Worm (Caenorhabditis elegans) whole organism, L4/young adult: Measurements from ENCODE around the gene mans-4.

Experiments used
- W03F9.2 ChIP-seq: fragments of 150-350 bp; optimal IDR thresholded peaks from 2 replicates; lab custom pipeline; 2014; ENCODE audit warnings: missing biosample characterization, missing genetic modification characterization
- dao-5 ChIP-seq: sonication (generic microtip); optimal IDR thresholded peaks from 2 replicates; lab custom pipeline; 2016; ENCODE audit warnings: missing genotype, missing genetic modification characterization, moderate library complexity, missing compliant biosample characterization
- him-1 ChIP-seq: sonication (generic microtip); optimal IDR thresholded peaks from 2 replicates; lab custom pipeline; 2016; ENCODE audit warnings: missing genotype, missing genetic modification reagents, missing genetic modification characterization, missing compliant biosample characterization

Gene mans-4

DNA sequence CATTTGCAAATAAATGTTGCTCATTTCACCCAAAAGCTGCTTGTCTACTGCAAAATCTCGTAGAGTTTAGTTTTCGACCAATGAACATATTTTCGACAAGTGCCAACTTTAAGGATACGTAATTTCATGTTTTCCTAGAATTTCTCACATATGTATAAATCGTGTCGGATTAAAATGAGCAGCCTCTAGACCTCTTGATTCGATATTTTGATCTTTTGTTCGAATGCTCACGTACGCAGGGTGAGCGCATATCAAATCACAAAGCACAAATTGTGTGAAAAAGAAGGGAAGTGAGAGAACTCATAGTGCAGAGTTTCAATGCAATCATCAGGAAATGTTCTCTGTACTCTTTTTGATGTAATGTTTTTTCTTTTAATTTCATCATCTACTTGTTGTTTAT is 14.9 kb downstream of the mans-4 start:
- TF ChIP-seq W03F9.2 (tag; lab: Kevin White, UChicago) (no peak), him-1 (no peak), dao-5 (tag; lab: Kevin White, UChicago) (no peak)

ce11 chrIV:9053403-9053802 is 25.0 kb downstream of the mans-4 start:
- TF ChIP-seq W03F9.2 (tag; lab: Kevin White, UChicago) (no peak), dao-5 (tag; lab: Kevin White, UChicago) (no peak), him-1 (no peak)

DNA sequence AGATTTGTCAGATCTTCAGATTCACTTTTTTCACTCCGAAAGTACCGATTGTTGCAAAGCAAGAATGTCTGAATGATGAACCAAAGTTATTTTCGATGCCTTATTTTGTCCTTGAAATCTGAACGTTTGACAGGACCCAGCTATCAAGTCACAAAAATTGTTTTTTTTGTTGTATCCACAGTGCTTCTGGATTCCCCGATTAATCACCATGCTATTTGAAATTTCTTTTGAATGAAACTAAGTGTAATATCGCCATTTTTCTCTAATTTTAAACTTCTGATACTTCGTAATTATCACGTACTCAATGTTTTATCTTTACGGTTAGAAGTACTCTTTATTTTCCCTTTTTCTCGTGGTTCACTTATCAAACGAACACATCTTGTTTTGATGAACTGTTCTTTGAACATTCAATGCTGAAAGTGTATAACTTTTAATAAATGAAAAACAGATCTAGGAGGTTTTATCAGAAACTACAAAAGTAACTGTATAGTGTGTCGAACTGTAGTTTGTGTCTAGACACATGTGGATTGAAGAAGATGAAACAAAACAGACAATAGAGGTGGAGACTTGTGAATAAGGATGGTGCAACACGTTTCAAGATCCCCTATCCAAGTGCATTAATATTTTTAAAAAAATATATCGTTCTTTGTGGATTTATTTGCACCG is 26.7 kb downstream of the mans-4 start:
- TF ChIP-seq dao-5 (tag; lab: Kevin White, UChicago) = no peak
- no peak for TF ChIP-seq W03F9.2 (tag; lab: Kevin White, UChicago)
- no peak for TF ChIP-seq him-1

DNA sequence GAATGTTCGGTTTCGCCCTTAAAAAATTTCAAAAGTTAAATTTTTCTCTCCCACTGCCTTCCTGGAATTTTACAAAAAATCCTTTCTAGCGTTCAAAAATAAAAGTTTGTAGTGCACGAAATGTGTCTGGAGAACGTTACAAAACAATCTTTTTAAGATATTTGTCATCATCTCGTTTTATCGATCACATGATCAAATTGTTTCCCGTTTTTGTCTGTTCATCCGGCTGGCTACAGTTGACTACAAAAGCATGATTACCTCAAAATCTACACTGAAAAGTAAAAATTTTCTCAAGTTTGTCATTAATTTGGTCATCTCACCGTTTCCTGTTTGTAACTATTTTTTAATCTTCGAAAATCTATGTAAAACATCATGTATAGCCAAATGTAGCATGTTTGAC is 27.3 kb downstream of the mans-4 start:
- TF ChIP-seq him-1 (no peak), W03F9.2 (tag; lab: Kevin White, UChicago) (no peak), dao-5 (tag; lab: Kevin White, UChicago) (no peak)

DNA sequence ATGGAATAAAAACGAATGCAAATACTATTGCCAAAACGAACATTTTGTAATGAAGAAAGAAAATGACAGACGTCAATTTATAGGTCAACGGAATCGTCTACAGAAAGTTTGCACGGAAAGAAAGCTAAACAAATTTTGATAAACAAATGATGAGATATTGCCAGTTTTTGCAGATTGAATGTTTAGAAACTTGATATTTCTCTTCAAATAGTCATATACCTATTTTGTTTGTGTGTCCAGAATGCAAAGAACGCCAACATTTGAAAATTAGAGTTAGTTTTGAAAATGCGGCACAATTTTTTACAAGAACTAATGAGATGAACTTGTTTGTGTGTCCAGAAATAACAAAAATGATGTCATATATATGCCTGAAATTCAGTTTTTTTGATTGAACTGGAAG is 33.1 kb downstream of the mans-4 start, which contains the start of gene Y73F4A.1:
Gene Y73F4A.1 (minus strand): TSS at position 101 of the 400 bp plus-strand sequence.
- TF ChIP-seq him-1 (no peak), dao-5 (tag; lab: Kevin White, UChicago) (no peak), W03F9.2 (tag; lab: Kevin White, UChicago) (no peak)

- no peak for TF ChIP-seq dao-5 (tag; lab: Kevin White, UChicago)
- no peak for TF ChIP-seq W03F9.2 (tag; lab: Kevin White, UChicago)
- TF ChIP-seq him-1 = no peak
Observed at ce11 chrIV:9043224-9043623, 35.1 kb downstream of the mans-4 start, which contains the start of gene Y73F4A.2. TSS of gene Y73F4A.2 (minus strand) at chrIV:9043347.

DNA sequence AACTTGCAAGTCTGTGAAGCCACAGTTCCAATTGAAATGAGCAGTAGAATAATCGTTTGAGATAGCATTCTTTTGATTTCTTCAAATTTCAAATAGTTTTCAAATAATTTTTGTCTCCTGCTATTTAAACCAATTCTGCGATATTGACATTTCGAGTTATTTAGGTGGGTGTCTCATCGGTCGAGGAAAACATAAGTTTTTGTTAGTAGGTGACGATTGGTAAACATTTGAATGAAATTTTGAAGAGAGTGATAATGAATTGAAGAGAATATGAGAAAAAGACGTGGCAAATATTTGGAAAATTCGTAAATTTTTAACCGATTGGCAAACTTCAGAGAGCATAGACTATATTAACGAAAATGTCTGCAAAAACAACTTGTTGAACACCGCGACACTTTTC is 38.0 kb downstream of the mans-4 start, which contains the start of gene Y73F4A.3:
Gene Y73F4A.3 (minus strand): TSS at position 101 of the 400 bp plus-strand sequence.
- TF ChIP-seq dao-5 (tag; lab: Kevin White, UChicago) (no peak), W03F9.2 (tag; lab: Kevin White, UChicago) (no peak)

- TF ChIP-seq W03F9.2 (tag; lab: Kevin White, UChicago) = no peak
- TF ChIP-seq him-1 = no peak
- no peak for TF ChIP-seq dao-5 (tag; lab: Kevin White, UChicago)
Observed at ce11 chrIV:9037063-9037462, 41.3 kb downstream of the mans-4 start, which contains the start of gene C53D6.7. TSS of gene C53D6.7 (minus strand) at chrIV:9037163.

ce11 chrIV:9034340-9034739 is 44.0 kb downstream of the mans-4 start, which contains the start of gene C53D6.10:
TSS of gene C53D6.10 (minus strand) at chrIV:9034440.
- TF ChIP-seq him-1 (no peak), W03F9.2 (tag; lab: Kevin White, UChicago) (no peak), dao-5 (tag; lab: Kevin White, UChicago) (no peak)

ce11 chrIV:9032550-9032949 is 45.8 kb downstream of the mans-4 start, which contains the start of gene C53D6.6:
TSS of gene C53D6.6 (minus strand) at chrIV:9032667.
- TF ChIP-seq dao-5 (tag; lab: Kevin White, UChicago) (no peak), him-1 (no peak), W03F9.2 (tag; lab: Kevin White, UChicago) (no peak)
